In the genomic region with DNA sequence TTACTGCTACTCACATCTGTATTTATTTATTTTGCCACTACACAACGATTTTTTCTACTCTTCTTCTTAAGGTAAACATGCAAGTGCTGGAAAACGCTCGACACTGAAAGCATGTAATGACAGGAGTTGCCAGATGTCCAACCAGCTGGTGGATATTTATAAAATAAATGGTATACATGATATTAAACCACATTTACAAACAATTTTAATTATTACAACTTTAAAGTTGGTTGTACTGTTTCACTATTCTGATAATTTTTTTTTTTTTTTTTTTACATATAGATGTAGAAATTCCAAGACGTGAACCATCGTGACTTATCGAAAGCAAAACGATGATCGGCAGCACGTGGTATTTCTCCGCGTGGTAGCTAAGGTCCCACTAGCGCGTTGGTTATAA, we compare ENCODE assay signal across 1 fruit fly cellular context.
A peak's percentile ranks its signal among the peaks of the same experiment; 100 is the strongest.
TF ChIP-seq lines count a peak whose summit lies in the region.

TSS of gene Keap1 (minus strand) at position 87 of the 397 bp plus-strand sequence.
TSS of gene kuk (plus strand) at position 386 of the 397 bp plus-strand sequence.

TF ChIP-seq in whole organism, embryonic, 481 proteins besides CTCF, POLR2A, EP300 and RAD21 (continued from another document):
- TF ChIP-seq dpn (GFP tag; optimal IDR thresholded peaks at IDR 0.05; lab: Kevin White, UChicago) (peak; percentile 65 to 71), hth (optimal IDR thresholded peaks at IDR 0.05; lab: Kevin White, UChicago) (no peak), CG18476 (GFP tag; optimal IDR thresholded peaks at IDR 0.05; lab: Kevin White, UChicago) (peak; percentile 68), fru (optimal IDR thresholded peaks at IDR 0.05; lab: Kevin White, UChicago) (no peak), Hr39 (optimal IDR thresholded peaks at IDR 0.05; lab: Kevin White, UChicago) (no peak), rib (GFP tag; IDR thresholded peaks at IDR 0.05; lab: Robert Waterston, UW) (0 out of 2 replicates have a peak, but pooled peaks have one; percentile 17), crc (GFP tag; optimal IDR thresholded peaks at IDR 0.05; lab: Kevin White, UChicago) (no peak), schlank (tag; optimal IDR thresholded peaks at IDR 0.05; lab: Kevin White, UChicago) (peak; percentile 44), CG14710 (tag; optimal IDR thresholded peaks at IDR 0.05; lab: Kevin White, UChicago) (peak; percentile 82), Stat92E (GFP tag; optimal IDR thresholded peaks at IDR 0.05; lab: Kevin White, UChicago) (no peak), Nf-YB (GFP tag; optimal IDR thresholded peaks at IDR 0.05; lab: Kevin White, UChicago) (peak; percentile 29), CG5180 (GFP tag; optimal IDR thresholded peaks at IDR 0.05; lab: Kevin White, UChicago) (no peak), wor (GFP tag; IDR thresholded peaks at IDR 0.05; lab: Robert Waterston, UW) (no peak), zen2 (GFP tag; IDR thresholded peaks at IDR 0.05; lab: Robert Waterston, UW; ENCODE audit: partially characterized antibody) (no peak; the same call in 2 of the 3 replicates), Dp (GFP tag; optimal IDR thresholded peaks at IDR 0.05; lab: Kevin White, UChicago) (peak; percentile 71), Hand (GFP tag; optimal IDR thresholded peaks at IDR 0.05; lab: Kevin White, UChicago) (no peak), CG10959 (GFP tag; IDR thresholded peaks at IDR 0.05; lab: Robert Waterston, UW) (no peak), unc-4 (GFP tag; IDR thresholded peaks at IDR 0.05; lab: Robert Waterston, UW; ENCODE audit: partially characterized antibody) (peak; percentile 86), Camta (GFP tag; optimal IDR thresholded peaks at IDR 0.05; lab: Kevin White, UChicago) (peak; percentile 65), Awh (GFP tag; IDR thresholded peaks at IDR 0.05; lab: Robert Waterston, UW) (no peak), usp (GFP tag; optimal IDR thresholded peaks at IDR 0.05; lab: Kevin White, UChicago) (no peak), Rx (GFP tag; IDR thresholded peaks at IDR 0.05; lab: Robert Waterston, UW) (peak; percentile 5; the same call in 1 of the 2 replicates), sisA (GFP tag; IDR thresholded peaks at IDR 0.05; lab: Robert Waterston, UW) (peak; percentile 56), CG15479 (GFP tag; optimal IDR thresholded peaks at IDR 0.05; lab: Kevin White, UChicago) (no peak), corto (GFP tag; optimal IDR thresholded peaks at IDR 0.05; lab: Kevin White, UChicago) (no peak), Ets97D (GFP tag; optimal IDR thresholded peaks at IDR 0.05; lab: Kevin White, UChicago) (peak; percentile 90), esg (GFP tag; conservative IDR thresholded peaks at IDR 0.05; lab: Robert Waterston, UW) (no peak), Six4 (GFP tag; optimal IDR thresholded peaks at IDR 0.05; lab: Kevin White, UChicago) (no peak), lilli (GFP tag; optimal IDR thresholded peaks at IDR 0.05; lab: Kevin White, UChicago) (peak; percentile 79), CG33213 (GFP tag; optimal IDR thresholded peaks at IDR 0.05; lab: Kevin White, UChicago) (peak; percentile 77), insv (GFP tag; optimal IDR thresholded peaks at IDR 0.05; lab: Kevin White, UChicago) (peak in 1 of 2 experiments; percentile 57), Xbp1 (GFP tag; optimal IDR thresholded peaks at IDR 0.05; lab: Kevin White, UChicago) (peak; percentile 71), CG11560 (tag; IDR thresholded peaks at IDR 0.05; lab: Robert Waterston, UW) (peak; percentile 13; the same call in 1 of the 3 replicates), vnd (GFP tag; IDR thresholded peaks at IDR 0.05; lab: Robert Waterston, UW; ENCODE audit: partially characterized antibody) (peak; percentile 70), CG2202 (tag; optimal IDR thresholded peaks at IDR 0.05; lab: Kevin White, UChicago) (no peak), HLHmδ (GFP tag; optimal IDR thresholded peaks at IDR 0.05; lab: Kevin White, UChicago) (peak; percentile 4), CG1024 (GFP tag; IDR thresholded peaks at IDR 0.05; lab: Robert Waterston, UW) (0 out of 2 replicates have a peak, but pooled peaks have one; percentile 26), CG2678 (tag; optimal IDR thresholded peaks at IDR 0.05; lab: Kevin White, UChicago) (peak; percentile 12), CG31365 (tag; optimal IDR thresholded peaks at IDR 0.05; lab: Kevin White, UChicago) (no peak), Sry-β (GFP tag; optimal IDR thresholded peaks at IDR 0.05; lab: Kevin White, UChicago) (no peak), nerfin-1 (tag; optimal IDR thresholded peaks at IDR 0.05; lab: Kevin White, UChicago) (no peak), CG6654 (GFP tag; optimal IDR thresholded peaks at IDR 0.05; lab: Kevin White, UChicago) (no peak), run (tag; optimal IDR thresholded peaks at IDR 0.05; lab: Kevin White, UChicago) (no peak), CG7372 (GFP tag; IDR thresholded peaks at IDR 0.05; lab: Robert Waterston, UW) (no peak), Spps (tag; optimal IDR thresholded peaks at IDR 0.05; lab: Kevin White, UChicago) (no peak), CG10462 (GFP tag; optimal IDR thresholded peaks at IDR 0.05; lab: Kevin White, UChicago) (peak; percentile 69), Ravus (GFP tag; IDR thresholded peaks at IDR 0.05; lab: Robert Waterston, UW) (no peak), pros (GFP tag; optimal IDR thresholded peaks at IDR 0.05; lab: Kevin White, UChicago) (no peak), CG7928 (GFP tag; optimal IDR thresholded peaks at IDR 0.05; lab: Kevin White, UChicago) (peak; percentile 43), CG4282 (GFP tag; optimal IDR thresholded peaks at IDR 0.05; lab: Kevin White, UChicago) (no peak), Fer1 (GFP tag; optimal IDR thresholded peaks at IDR 0.05; lab: Kevin White, UChicago) (peak; percentile 37), zfh1 (GFP tag; IDR thresholded peaks at IDR 0.05; lab: Robert Waterston, UW) (peak; percentile 63; the same call in 1 of the 3 replicates), nmo (GFP tag; optimal IDR thresholded peaks at IDR 0.05; lab: Kevin White, UChicago) (peak; percentile 80), CG17912 (GFP tag; optimal IDR thresholded peaks at IDR 0.05; lab: Kevin White, UChicago) (peak; percentile 6), Dip3 (GFP tag; optimal IDR thresholded peaks at IDR 0.05; lab: Kevin White, UChicago) (peak; percentile 63), dmrt11E (tag; optimal IDR thresholded peaks at IDR 0.05; lab: Kevin White, UChicago) (no peak), CG9727 (GFP tag; optimal IDR thresholded peaks at IDR 0.05; lab: Kevin White, UChicago) (peak; percentile 41), Elba2 (GFP tag; optimal IDR thresholded peaks at IDR 0.05; lab: Kevin White, UChicago) (no peak), NC2α (GFP tag; optimal IDR thresholded peaks at IDR 0.05; lab: Kevin White, UChicago) (peak; percentile 35), trh (GFP tag; optimal IDR thresholded peaks at IDR 0.05; lab: Kevin White, UChicago) (peak; percentile 30), CG42726 (GFP tag; IDR thresholded peaks at IDR 0.05; lab: Robert Waterston, UW; ENCODE audit: partially characterized antibody) (peak; percentile 84), CG8478 (optimal IDR thresholded peaks at IDR 0.05; lab: Kevin White, UChicago) (no peak), wdn (GFP tag; IDR thresholded peaks at IDR 0.05; lab: Robert Waterston, UW) (no peak), fu2 (GFP tag; optimal IDR thresholded peaks at IDR 0.05; lab: Kevin White, UChicago) (peak; percentile 63), Dad (GFP tag; optimal IDR thresholded peaks at IDR 0.05; lab: Kevin White, UChicago) (peak; percentile 43), YL-1 (GFP tag; optimal IDR thresholded peaks at IDR 0.05; lab: Kevin White, UChicago) (no peak), ara (GFP tag; IDR thresholded peaks at IDR 0.05; lab: Robert Waterston, UW) (0 out of 2 replicates have a peak, but pooled peaks have one; percentile 8), Hmr (GFP tag; optimal IDR thresholded peaks at IDR 0.05; lab: Kevin White, UChicago) (peak; percentile 79), CG32767 (GFP tag; IDR thresholded peaks at IDR 0.05; lab: Robert Waterston, UW) (no peak), CG4820 (GFP tag; optimal IDR thresholded peaks at IDR 0.05; lab: Kevin White, UChicago) (peak; percentile 32), hkb (optimal IDR thresholded peaks at IDR 0.05; lab: Kevin White, UChicago) (peak; percentile 85), hkb (GFP tag; IDR thresholded peaks at IDR 0.05; lab: Robert Waterston, UW) (peak; percentile 7; the same call in 1 of the 2 replicates), CG12219 (GFP tag; optimal IDR thresholded peaks at IDR 0.05; lab: Kevin White, UChicago) (no peak), CHES-1-like (GFP tag; optimal IDR thresholded peaks at IDR 0.05; lab: Kevin White, UChicago) (peak; percentile 82), kah (GFP tag; optimal IDR thresholded peaks at IDR 0.05; lab: Kevin White, UChicago) (no peak), ERR (GFP tag; optimal IDR thresholded peaks at IDR 0.05; lab: Kevin White, UChicago) (peak; percentile 12), CG14965 (GFP tag; optimal IDR thresholded peaks at IDR 0.05; lab: Kevin White, UChicago; ENCODE audit: borderline replicate concordance) (no peak), gsb (GFP tag; IDR thresholded peaks at IDR 0.05; lab: Robert Waterston, UW) (no peak), CG14860 (GFP tag; IDR thresholded peaks at IDR 0.05; lab: Robert Waterston, UW; ENCODE audit: partially characterized antibody) (peak; percentile 68), CG18764 (GFP tag; optimal IDR thresholded peaks at IDR 0.05; lab: Kevin White, UChicago) (peak; percentile 44), unpg (GFP tag; optimal IDR thresholded peaks at IDR 0.05; lab: Kevin White, UChicago) (peak; percentile 26), Sox100B (GFP tag; optimal IDR thresholded peaks at IDR 0.05; lab: Kevin White, UChicago) (no peak), CG3838 (GFP tag; optimal IDR thresholded peaks at IDR 0.05; lab: Kevin White, UChicago) (peak; percentile 67), bcd (GFP tag; optimal IDR thresholded peaks at IDR 0.05; lab: Kevin White, UChicago) (peak; percentile 60), croc (GFP tag; conservative IDR thresholded peaks at IDR 0.05; lab: Robert Waterston, UW) (0 out of 3 replicates have a peak, but pooled peaks have one; percentile 15), CG17802 (tag; optimal IDR thresholded peaks at IDR 0.05; lab: Kevin White, UChicago) (peak; percentile 11), bowl (GFP tag; IDR thresholded peaks at IDR 0.05; lab: Robert Waterston, UW) (no peak), br (optimal IDR thresholded peaks at IDR 0.05; lab: Kevin White, UChicago) (no peak), Fer2 (tag; optimal IDR thresholded peaks at IDR 0.05; lab: Kevin White, UChicago) (peak; percentile 46), CG13296 (GFP tag; optimal IDR thresholded peaks at IDR 0.05; lab: Kevin White, UChicago) (no peak), PHDP (tag; optimal IDR thresholded peaks at IDR 0.05; lab: Kevin White, UChicago) (peak; percentile 27), hb (GFP tag; IDR thresholded peaks at IDR 0.05; lab: Robert Waterston, UW; ENCODE audit: partially characterized antibody) (peak; percentile 59; the same call in 2 of the 3 replicates), CG1233 (GFP tag; optimal IDR thresholded peaks at IDR 0.05; lab: Kevin White, UChicago) (peak; percentile 6), CG33557 (GFP tag; optimal IDR thresholded peaks at IDR 0.05; lab: Kevin White, UChicago) (no peak), peb (GFP tag; IDR thresholded peaks at IDR 0.05; lab: Robert Waterston, UW) (no peak), CG17361 (GFP tag; IDR thresholded peaks at IDR 0.05; lab: Robert Waterston, UW) (no peak; the same call in 2 of the 3 replicates), emc (GFP tag; optimal IDR thresholded peaks at IDR 0.05; lab: Kevin White, UChicago) (peak; percentile 62), mld (GFP tag; IDR thresholded peaks at IDR 0.05; lab: Robert Waterston, UW; ENCODE audit: partially characterized antibody) (0 out of 3 replicates have a peak, but pooled peaks have one; percentile 49), CG10209 (GFP tag; optimal IDR thresholded peaks at IDR 0.05; lab: Kevin White, UChicago) (peak; percentile 41), cas (GFP tag; IDR thresholded peaks at IDR 0.05; lab: Robert Waterston, UW) (peak; percentile 40; the same call in 1 of the 2 replicates), chm (GFP tag; IDR thresholded peaks at IDR 0.05; lab: Robert Waterston, UW) (no peak), fd96Cb (tag; optimal IDR thresholded peaks at IDR 0.05; lab: Kevin White, UChicago) (no peak), CG30403 (GFP tag; optimal IDR thresholded peaks at IDR 0.05; lab: Kevin White, UChicago) (peak; percentile 73), HmgZ (tag; optimal IDR thresholded peaks at IDR 0.05; lab: Kevin White, UChicago) (peak; percentile 73), CG6689 (GFP tag; IDR thresholded peaks at IDR 0.05; lab: Robert Waterston, UW) (no peak), chn (GFP tag; optimal IDR thresholded peaks at IDR 0.05; lab: Kevin White, UChicago) (peak; percentile 50), CG12659 (GFP tag; optimal IDR thresholded peaks at IDR 0.05; lab: Kevin White, UChicago) (peak; percentile 75), HmgD (GFP tag; optimal IDR thresholded peaks at IDR 0.05; lab: Kevin White, UChicago) (no peak), slp2 (GFP tag; optimal IDR thresholded peaks at IDR 0.05; lab: Kevin White, UChicago) (no peak), D (optimal IDR thresholded peaks at IDR 0.05; lab: Kevin White, UChicago) (no peak), D (GFP tag; optimal IDR thresholded peaks at IDR 0.05; lab: Kevin White, UChicago) (no peak), CG7357 (GFP tag; IDR thresholded peaks at IDR 0.05; lab: Robert Waterston, UW) (no peak), Dbx (GFP tag; IDR thresholded peaks at IDR 0.05; lab: Robert Waterston, UW) (peak; percentile 73), CG2120 (GFP tag; optimal IDR thresholded peaks at IDR 0.05; lab: Kevin White, UChicago) (peak; percentile 81), Eip74EF (GFP tag; optimal IDR thresholded peaks at IDR 0.05; lab: Kevin White, UChicago) (no peak), ash1 (GFP tag; optimal IDR thresholded peaks at IDR 0.05; lab: Kevin White, UChicago) (no peak), az2 (GFP tag; optimal IDR thresholded peaks at IDR 0.05; lab: Kevin White, UChicago) (peak; percentile 50)
